Worm (Caenorhabditis elegans) whole organism, L3 larva: ENCODE measurements around the gene rpc-11.
A peak's percentile ranks its signal among the peaks of the same experiment; 100 is the strongest.

ENCODE experiments used
- ama-1 ChIP-seq: fragments of 150-350 bp; optimal IDR thresholded peaks from 2 replicates; lab custom pipeline; 2018
- ceh-16 ChIP-seq: sonication (generic microtip); optimal IDR thresholded peaks from 2 replicates; lab custom pipeline; 2017; ENCODE audit warnings: missing biosample characterization, missing genetic modification characterization
- ceh-28 ChIP-seq: fragments of 150-350 bp; optimal IDR thresholded peaks from 2 replicates; lab custom pipeline; 2014; ENCODE audit warnings: missing biosample characterization, missing genetic modification reagents, missing genetic modification characterization
- daf-12 ChIP-seq: fragments of 150-350 bp; optimal IDR thresholded peaks from 2 replicates; lab custom pipeline; 2014; ENCODE audit warnings: missing biosample characterization, missing genetic modification reagents, missing genetic modification characterization
- egl-5 ChIP-seq: fragments of 150-350 bp; optimal IDR thresholded peaks from 2 replicates; lab custom pipeline; 2017; ENCODE audit warnings: missing biosample characterization, missing genetic modification reagents, missing genetic modification characterization, inconsistent platforms
- elt-1 ChIP-seq: fragments of 150-350 bp; optimal IDR thresholded peaks from 2 replicates; lab custom pipeline; 2014; ENCODE audit warnings: missing biosample characterization, missing genetic modification characterization
- elt-2 ChIP-seq: sonication (generic microtip); optimal IDR thresholded peaks from 2 replicates; lab custom pipeline; 2016; ENCODE audit warnings: missing genetic modification reagents, mild to moderate bottlenecking, missing genetic modification characterization, missing compliant biosample characterization
- elt-3 ChIP-seq, 3 experiments: fragments of 150-350 bp in 1 of 3; sonication (generic microtip) in 2 of 3; optimal IDR thresholded peaks; 2 replicates in 2 of 3; 4 replicates in 1 of 3; lab custom pipeline; 2014 to 2017; ENCODE audit warnings: missing biosample characterization in 3 of 3, missing genetic modification characterization in 3 of 3
- eor-1 ChIP-seq, 2 experiments: fragments of 150-350 bp; optimal IDR thresholded peaks; 2 replicates each; lab custom pipeline; 2014 to 2018; ENCODE audit warnings: missing biosample characterization in 2 of 2, missing genetic modification characterization in 2 of 2
- fkh-2 ChIP-seq: fragments of 150-350 bp; optimal IDR thresholded peaks from 2 replicates; lab custom pipeline; 2014; ENCODE audit warnings: missing biosample characterization, missing genetic modification reagents, missing genetic modification characterization
- fos-1 ChIP-seq: fragments of 150-350 bp; optimal IDR thresholded peaks from 2 replicates; lab custom pipeline; 2014; ENCODE audit warnings: missing biosample characterization, missing genetic modification characterization
- hmg-11 ChIP-seq: sonication (generic microtip); optimal IDR thresholded peaks from 2 replicates; lab custom pipeline; 2016; ENCODE audit warnings: missing genetic modification characterization, missing compliant biosample characterization
- lin-15B ChIP-seq: fragments of 150-350 bp; optimal IDR thresholded peaks from 2 replicates; lab custom pipeline; 2014; ENCODE audit warnings: missing biosample characterization, missing genetic modification characterization
- lin-39 ChIP-seq: fragments of 150-350 bp; optimal IDR thresholded peaks from 2 replicates; lab custom pipeline; 2018; ENCODE audit warnings: missing biosample characterization, missing genetic modification reagents, missing genetic modification characterization
- lsy-12 ChIP-seq: sonication (generic microtip); optimal IDR thresholded peaks from 2 replicates; lab custom pipeline; 2016; ENCODE audit warnings: mild to moderate bottlenecking, missing genetic modification characterization, missing compliant biosample characterization
- mdl-1 ChIP-seq: fragments of 150-350 bp; optimal IDR thresholded peaks from 2 replicates; lab custom pipeline; 2014; ENCODE audit warnings: missing biosample characterization, missing genetic modification characterization
- mml-1 ChIP-seq: fragments of 150-350 bp; sonication (generic microtip); optimal IDR thresholded peaks from 3 replicates; lab custom pipeline; 2014; ENCODE audit warnings: missing biosample characterization, missing genetic modification characterization
- nfya-1 ChIP-seq: sonication (generic microtip); optimal IDR thresholded peaks from 2 replicates; lab custom pipeline; 2017; ENCODE audit warnings: missing genetic modification characterization, mild to moderate bottlenecking, missing compliant biosample characterization, antibody characterized with exemption, moderate library complexity; ENCODE audit not compliant: insufficient read depth
- nhr-23 ChIP-seq: fragments of 150-350 bp; optimal IDR thresholded peaks from 2 replicates; lab custom pipeline; 2014; ENCODE audit warnings: missing biosample characterization, missing genetic modification reagents, missing genetic modification characterization
- nhr-237 ChIP-seq: fragments of 150-350 bp; optimal IDR thresholded peaks from 2 replicates; lab custom pipeline; 2014; ENCODE audit warnings: missing biosample characterization, missing genetic modification characterization
- nhr-25 ChIP-seq: sonication (generic microtip); optimal IDR thresholded peaks from 2 replicates; lab custom pipeline; 2017; ENCODE audit warnings: missing biosample characterization, missing genetic modification characterization
- nhr-43 ChIP-seq: sonication (generic microtip); optimal IDR thresholded peaks from 2 replicates; lab custom pipeline; 2016; ENCODE audit warnings: mild to moderate bottlenecking, missing genetic modification characterization, missing compliant biosample characterization; ENCODE audit not compliant: poor library complexity, severe bottlenecking
- pha-4 ChIP-seq: fragments of 150-350 bp; optimal IDR thresholded peaks from 2 replicates; lab custom pipeline; 2014; ENCODE audit warnings: missing biosample characterization, missing genetic modification reagents, missing genetic modification characterization
- pqm-1 ChIP-seq: fragments of 150-350 bp; optimal IDR thresholded peaks from 2 replicates; lab custom pipeline; 2017; ENCODE audit warnings: missing biosample characterization, missing genetic modification characterization, inconsistent platforms
- sea-2 ChIP-seq: fragments of 150-350 bp; sonication (generic microtip); optimal IDR thresholded peaks from 4 replicates; lab custom pipeline; 2014; ENCODE audit warnings: missing biosample characterization, missing genetic modification reagents, missing genetic modification characterization
- skn-1 ChIP-seq: fragments of 150-350 bp; optimal IDR thresholded peaks from 2 replicates; lab custom pipeline; 2014; ENCODE audit warnings: missing biosample characterization, missing genetic modification characterization
- snpc-4 ChIP-seq: fragments of 150-350 bp; optimal IDR thresholded peaks from 2 replicates; lab custom pipeline; 2014; ENCODE audit warnings: missing biosample characterization, missing genetic modification characterization
- tbx-2 ChIP-seq: sonication (generic microtip); optimal IDR thresholded peaks from 2 replicates; lab custom pipeline; 2016; ENCODE audit warnings: mild to moderate bottlenecking, missing genetic modification characterization, missing compliant biosample characterization
- unc-39 ChIP-seq: sonication (generic microtip); optimal IDR thresholded peaks from 4 replicates; lab custom pipeline; 2017; ENCODE audit warnings: missing biosample characterization, missing genetic modification characterization
- unc-62 ChIP-seq: fragments of 150-350 bp; sonication (generic microtip); optimal IDR thresholded peaks from 4 replicates; lab custom pipeline; 2014; ENCODE audit warnings: missing biosample characterization, missing genetic modification reagents, missing genetic modification characterization
- zag-1 ChIP-seq: fragments of 150-350 bp; optimal IDR thresholded peaks from 2 replicates; lab custom pipeline; 2014; ENCODE audit warnings: missing biosample characterization, missing genetic modification characterization

The rpc-11 gene

ce11 chrIV:1390102-1390501 lies 19.7 kb downstream of the rpc-11 start:
- no peak for TF ChIP-seq zag-1
- no peak for TF ChIP-seq ceh-28 (tag; lab: Kevin White, UChicago)
- TF ChIP-seq mml-1 (tag; lab: Kevin White, UChicago): no peak
- no peak for TF ChIP-seq mdl-1 (tag; lab: Kevin White, UChicago)
- no peak for TF ChIP-seq unc-39 (tag; lab: Kevin White, UChicago)

- no peak for TF ChIP-seq mdl-1 (tag; lab: Kevin White, UChicago)
- TF ChIP-seq fkh-2 (tag; lab: Kevin White, UChicago): no peak
- TF ChIP-seq elt-2 (tag; lab: Kevin White, UChicago): peak; percentile 77
- peak; percentile 35 for TF ChIP-seq pqm-1 (tag; lab: Kevin White, UChicago)
- no peak for TF ChIP-seq lin-39 (tag; lab: Kevin White, UChicago)
Measured at ce11 chrIV:1389599-1389998, 20.2 kb downstream of the rpc-11 start.

DNA sequence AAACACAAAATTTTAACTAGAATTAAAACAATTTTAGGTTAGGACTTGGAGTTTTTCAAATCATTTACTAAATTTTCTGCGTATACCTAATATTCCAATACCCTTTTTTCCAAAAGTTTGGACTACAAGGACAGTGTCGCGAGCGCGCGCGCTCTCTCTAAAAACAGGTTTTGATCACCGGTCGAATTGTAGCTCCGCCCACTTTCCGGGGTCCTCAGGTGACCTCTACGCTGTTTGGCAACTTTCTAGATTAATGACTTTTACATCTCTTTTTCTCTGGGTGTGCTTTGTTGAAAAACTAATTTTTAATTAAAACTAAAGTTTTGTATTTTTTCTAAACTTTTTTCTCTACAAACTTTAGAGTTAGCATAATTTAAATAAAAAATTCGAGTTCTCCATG lies 20.8 kb downstream of the rpc-11 start:
- TF ChIP-seq nhr-25 (tag; lab: Kevin White, UChicago) (peak; percentile 60), elt-1 (no peak), nhr-23 (tag; lab: Kevin White, UChicago) (peak; percentile 32)
- TF ChIP-seq, all 47 proteins: peak for 2

DNA sequence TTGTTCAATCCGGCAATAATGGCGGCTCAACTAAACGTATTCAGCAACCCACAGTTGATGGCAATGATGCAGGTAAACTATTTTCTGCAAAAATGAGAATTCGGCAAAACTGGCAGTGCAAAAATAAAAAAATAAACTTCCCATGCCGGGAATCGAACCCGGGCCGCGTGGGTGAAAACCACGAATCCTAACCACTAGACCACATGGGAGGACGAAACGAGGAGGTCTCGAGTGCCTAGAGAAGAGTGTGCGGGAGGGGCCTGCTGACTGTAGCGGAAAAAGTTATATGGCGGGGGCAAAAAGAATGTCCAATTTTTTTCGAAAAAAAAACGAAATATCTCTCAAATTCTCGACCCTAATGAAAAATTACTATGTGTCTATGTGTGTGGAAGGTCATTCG lies 21.8 kb downstream of the rpc-11 start:
- TF ChIP-seq lin-15B: peak; percentile 25
- TF ChIP-seq hmg-11: peak; percentile 73
- TF ChIP-seq fos-1 (tag; lab: Kevin White, UChicago): no peak
- peak; percentile 28 for TF ChIP-seq pha-4
- TF ChIP-seq nhr-43 (tag; lab: Kevin White, UChicago): peak; percentile 38
- peak; percentile 43 for TF ChIP-seq lin-39 (tag; lab: Kevin White, UChicago)
- peak; percentile 22 for TF ChIP-seq lsy-12 (tag; lab: Kevin White, UChicago)
- TF ChIP-seq unc-39 (tag; lab: Kevin White, UChicago): no peak
- peak; percentile 19 for TF ChIP-seq elt-2 (tag; lab: Kevin White, UChicago)
- TF ChIP-seq nfya-1 (tag; lab: Kevin White, UChicago): peak; percentile 28

DNA sequence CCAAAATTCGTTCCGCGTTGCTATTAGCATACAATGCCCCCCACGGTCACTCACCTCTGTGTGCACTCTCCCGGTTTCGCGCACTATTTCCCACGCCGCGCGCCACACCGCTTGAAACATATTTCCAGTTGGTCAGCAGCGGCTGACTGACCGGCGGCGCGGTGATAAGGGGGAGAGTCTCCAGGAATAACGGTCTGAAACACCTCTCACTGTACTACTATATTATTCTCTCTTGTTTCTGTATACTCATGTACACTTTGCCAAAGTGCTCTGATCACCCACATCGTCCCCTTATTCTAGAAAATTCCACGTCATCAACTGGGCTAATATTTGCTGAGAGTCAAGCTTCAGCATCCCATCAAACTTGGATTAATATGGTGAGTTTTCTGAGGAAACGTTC lies 23.9 kb downstream of the rpc-11 start, which contains the start of gene nhr-41:
TSS of gene nhr-41 (plus strand) at position 301 of the 400 bp plus-strand sequence.
- TF ChIP-seq tbx-2 (tag; lab: Kevin White, UChicago) (no peak), egl-5 (tag; lab: Kevin White, UChicago) (no peak), ceh-16 (no peak), pqm-1 (tag; lab: Kevin White, UChicago) (no peak), pha-4 (no peak), ama-1 (no peak), elt-1 (no peak), unc-39 (tag; lab: Kevin White, UChicago) (no peak), daf-12 (tag; lab: Kevin White, UChicago) (no peak), lin-15B (no peak), nhr-25 (tag; lab: Kevin White, UChicago) (no peak), skn-1 (tag; lab: Kevin White, UChicago) (no peak), lsy-12 (tag; lab: Kevin White, UChicago) (no peak)

ce11 chrIV:1385500-1385899 lies 24.3 kb downstream of the rpc-11 start:
- TF ChIP-seq sea-2 (GFP tag; lab: Kevin White, UChicago): no peak
- TF ChIP-seq eor-1 (tag; optimal IDR thresholded peaks at IDR 0.05; lab: Kevin White, UChicago): no peak
- no peak for TF ChIP-seq skn-1 (tag; lab: Kevin White, UChicago)
- no peak for TF ChIP-seq nhr-237 (tag; lab: Kevin White, UChicago)
- TF ChIP-seq daf-12 (tag; lab: Kevin White, UChicago): no peak
- TF ChIP-seq elt-3 (tag; optimal IDR thresholded peaks at IDR 0.05; lab: Kevin White, UChicago): no peak
- no peak for TF ChIP-seq snpc-4 (tag; lab: Kevin White, UChicago)
- TF ChIP-seq tbx-2 (tag; lab: Kevin White, UChicago): no peak
- TF ChIP-seq unc-62 (GFP tag; lab: Kevin White, UChicago): no peak
- TF ChIP-seq ceh-28 (tag; lab: Kevin White, UChicago): no peak
- no peak for TF ChIP-seq fkh-2 (tag; lab: Kevin White, UChicago)
